Fruit fly (Drosophila melanogaster) whole organism, embryonic: Measurements from ENCODE around the gene ss.
A peak's percentile ranks its signal among the peaks of the same experiment; 100 is the strongest.

Source experiments
- Abd-B ChIP-seq: fragments of 200-800 bp; sonication (Bioruptor generic); optimal IDR thresholded peaks from 2 replicates; lab custom pipeline; 2018; ENCODE audit warnings: missing biosample characterization, mild to moderate bottlenecking, missing genetic modification characterization, moderate library complexity
- B-H1 ChIP-seq: fragments of 200-800 bp; sonication (Bioruptor generic); IDR thresholded peaks from 3 replicates; pipeline ENCODE4 v1.3.6; 2022; ENCODE audit warnings: missing biosample characterization, missing genetic modification characterization
- Bteb2 ChIP-seq: fragments of 200-800 bp; sonication (Bioruptor generic); optimal IDR thresholded peaks from 2 replicates; lab custom pipeline; 2016; ENCODE audit warnings: missing biosample characterization, missing genetic modification characterization
- C15 ChIP-seq: fragments of 200-800 bp; sonication (Bioruptor generic); IDR thresholded peaks from 3 replicates; pipeline ENCODE4 v1.3.6; 2022; ENCODE audit warnings: missing biosample characterization, missing genetic modification characterization
- CG11723 ChIP-seq: fragments of 200-800 bp; sonication (Bioruptor generic); optimal IDR thresholded peaks from 2 replicates; lab custom pipeline; 2017; ENCODE audit warnings: missing biosample characterization, mild to moderate bottlenecking, missing genetic modification characterization
- CG12769 ChIP-seq: fragments of 200-800 bp; sonication (Bioruptor generic); optimal IDR thresholded peaks from 2 replicates; lab custom pipeline; 2019; ENCODE audit warnings: missing biosample characterization, mild to moderate bottlenecking, missing genetic modification characterization, moderate library complexity
- CG13296 ChIP-seq: fragments of 200-800 bp; sonication (Bioruptor generic); optimal IDR thresholded peaks from 3 replicates; lab custom pipeline; 2018; ENCODE audit warnings: missing biosample characterization, mild to moderate bottlenecking, missing genetic modification characterization
- CG14667 ChIP-seq: fragments of 200-800 bp; sonication (Bioruptor generic); IDR thresholded peaks from 2 replicates; pipeline ENCODE4 v1.3.6; 2022; ENCODE audit warnings: missing biosample characterization, missing genetic modification characterization
- CG14710 ChIP-seq: fragments of 200-800 bp; sonication (Bioruptor generic); optimal IDR thresholded peaks from 3 replicates; lab custom pipeline; 2019; ENCODE audit warnings: missing biosample characterization, mild to moderate bottlenecking, missing genetic modification characterization, moderate library complexity
- CG14860 ChIP-seq: fragments of 200-800 bp; sonication (Bioruptor generic); IDR thresholded peaks from 3 replicates; pipeline ENCODE4 v1.3.6; 2022; ENCODE audit warnings: missing biosample characterization, missing genetic modification characterization; ENCODE audit not compliant: partially characterized antibody
- CG15696 ChIP-seq: fragments of 200-800 bp; sonication (Bioruptor generic); optimal IDR thresholded peaks from 2 replicates; lab custom pipeline; 2019; ENCODE audit warnings: missing biosample characterization, mild to moderate bottlenecking, missing genetic modification characterization, moderate library complexity
- CG17385 ChIP-seq: fragments of 200-800 bp; sonication (Bioruptor generic); optimal IDR thresholded peaks from 3 replicates; lab custom pipeline; 2018; ENCODE audit warnings: missing biosample characterization, mild to moderate bottlenecking, missing genetic modification characterization
- CG18599 ChIP-seq: fragments of 200-800 bp; sonication (Bioruptor generic); optimal IDR thresholded peaks from 3 replicates; lab custom pipeline; 2017; ENCODE audit warnings: missing biosample characterization, missing genetic modification characterization, mild to moderate bottlenecking, moderate library complexity, missing genetic modification reagents
- CG18764 ChIP-seq: fragments of 200-800 bp; sonication (Bioruptor generic); optimal IDR thresholded peaks from 3 replicates; lab custom pipeline; 2016; ENCODE audit warnings: missing biosample characterization, missing genetic modification characterization
- CG2712 ChIP-seq: fragments of 200-800 bp; optimal IDR thresholded peaks from 3 replicates; lab custom pipeline; 2019; ENCODE audit warnings: missing biosample characterization, mild to moderate bottlenecking, missing genetic modification characterization, moderate library complexity
- CG4424 ChIP-seq: fragments of 200-800 bp; sonication (Bioruptor generic); optimal IDR thresholded peaks from 3 replicates; lab custom pipeline; 2016; ENCODE audit warnings: missing biosample characterization, missing genetic modification characterization
- CG4707 ChIP-seq: fragments of 200-800 bp; sonication (Bioruptor generic); optimal IDR thresholded peaks from 2 replicates; lab custom pipeline; 2018; ENCODE audit warnings: missing biosample characterization, mild to moderate bottlenecking, missing genetic modification characterization, moderate library complexity
- CG6654 ChIP-seq: fragments of 200-800 bp; sonication (Bioruptor generic); optimal IDR thresholded peaks from 2 replicates; lab custom pipeline; 2017; ENCODE audit warnings: missing biosample characterization, mild to moderate bottlenecking, missing genetic modification characterization
- CG6689 ChIP-seq: fragments of 200-800 bp; sonication (Bioruptor generic); IDR thresholded peaks from 2 replicates; pipeline ENCODE4 v1.3.6; 2022; ENCODE audit warnings: missing biosample characterization, missing genetic modification characterization
- CG9817 ChIP-seq: fragments of 200-800 bp; sonication (Bioruptor generic); optimal IDR thresholded peaks from 2 replicates; lab custom pipeline; 2018; ENCODE audit warnings: missing biosample characterization, mild to moderate bottlenecking, missing genetic modification characterization, moderate library complexity
- Dll ChIP-seq: fragments of 200-800 bp; sonication (Bioruptor generic); IDR thresholded peaks from 4 replicates; pipeline ENCODE4 v1.3.6; 2022; ENCODE audit warnings: missing biosample characterization, missing genetic modification characterization; ENCODE audit not compliant: partially characterized antibody
- Doc2 ChIP-seq: fragments of 200-800 bp; sonication (Bioruptor generic); IDR thresholded peaks from 2 replicates; pipeline ENCODE4 v1.3.6; 2022; ENCODE audit warnings: missing biosample characterization, missing genetic modification characterization
- Ets65A ChIP-seq: fragments of 200-800 bp; sonication (Bioruptor generic); peaks from one replicate; lab custom pipeline; 2016; ENCODE audit warnings: missing biosample characterization, missing genetic modification characterization
- Hr51 ChIP-seq, 2 experiments: fragments of 200-800 bp; sonication (Bioruptor generic); optimal IDR thresholded peaks; 2 replicates in 1 of 2; 3 replicates in 1 of 2; lab custom pipeline; 2016 to 2018; ENCODE audit warnings: missing biosample characterization in 2 of 2, missing genetic modification characterization in 2 of 2, mild to moderate bottlenecking in 1 of 2, moderate library complexity in 1 of 2
- Jarid2 ChIP-seq: fragments of 200-800 bp; sonication (Bioruptor generic); optimal IDR thresholded peaks from 3 replicates; lab custom pipeline; 2017; ENCODE audit warnings: mild to moderate bottlenecking, missing biosample characterization, missing genetic modification reagents, missing genetic modification characterization
- Myb ChIP-seq: fragments of 200-800 bp; sonication (Bioruptor generic); optimal IDR thresholded peaks from 2 replicates; lab custom pipeline; 2016; ENCODE audit warnings: missing biosample characterization, missing genetic modification characterization
- NFAT ChIP-seq: fragments of 200-800 bp; sonication (Bioruptor generic); IDR thresholded peaks from 2 replicates; pipeline ENCODE4 v1.3.6; 2022; ENCODE audit warnings: missing biosample characterization, missing genetic modification characterization
- Taf1 ChIP-seq: fragments of 200-800 bp; sonication (Bioruptor generic); IDR thresholded peaks from 2 replicates; pipeline ENCODE4 v1.3.6; 2022; ENCODE audit warnings: missing biosample characterization, missing genetic modification characterization
- Xbp1 ChIP-seq: fragments of 200-800 bp; sonication (Bioruptor generic); optimal IDR thresholded peaks from 3 replicates; lab custom pipeline; 2016; ENCODE audit warnings: missing biosample characterization, mild to moderate bottlenecking, missing genetic modification characterization
- amos ChIP-seq: fragments of 200-800 bp; sonication (Bioruptor generic); IDR thresholded peaks from 2 replicates; pipeline ENCODE4 v1.3.6; 2022; ENCODE audit warnings: missing biosample characterization, missing genetic modification characterization; ENCODE audit not compliant: partially characterized antibody
- az2 ChIP-seq: fragments of 200-800 bp; sonication (Bioruptor generic); optimal IDR thresholded peaks from 3 replicates; lab custom pipeline; 2016; ENCODE audit warnings: missing biosample characterization, missing genetic modification characterization
- dm ChIP-seq: fragments of 200-800 bp; sonication (Bioruptor generic); optimal IDR thresholded peaks from 3 replicates; lab custom pipeline; 2016; ENCODE audit warnings: missing biosample characterization, missing genetic modification characterization
- eve ChIP-seq, 2 experiments: fragments of >200 bp; optimal IDR thresholded peaks; 2 replicates each; lab custom pipeline; 2017; ENCODE audit warnings: missing biosample characterization in 2 of 2, missing genetic modification characterization in 2 of 2
- grau ChIP-seq: fragments of 200-800 bp; optimal IDR thresholded peaks from 3 replicates; lab custom pipeline; 2019; ENCODE audit warnings: missing biosample characterization, mild to moderate bottlenecking, missing genetic modification characterization, moderate library complexity
- jing ChIP-seq: fragments of 200-800 bp; sonication (Bioruptor generic); optimal IDR thresholded peaks from 2 replicates; lab custom pipeline; 2018; ENCODE audit warnings: missing biosample characterization, mild to moderate bottlenecking, missing genetic modification characterization
- kay ChIP-seq: fragments of 200-800 bp; sonication (Bioruptor generic); optimal IDR thresholded peaks from 2 replicates; lab custom pipeline; 2016; ENCODE audit warnings: missing biosample characterization, missing genetic modification characterization
- lov ChIP-seq, 2 experiments: fragments of 200-800 bp in 1 of 2; fragments of >200 bp in 1 of 2; sonication (Bioruptor generic) in 1 of 2; IDR thresholded peaks in 1 of 2; optimal IDR thresholded peaks in 1 of 2; 2 replicates in 1 of 2; 3 replicates in 1 of 2; pipeline versions ENCODE4 v1.3.6 to Lab custom; 2017 to 2022; ENCODE audit warnings: missing biosample characterization in 1 of 2, missing genetic modification characterization in 1 of 2
- luna ChIP-seq: fragments of 200-800 bp; sonication (Bioruptor generic); optimal IDR thresholded peaks from 2 replicates; lab custom pipeline; 2016; ENCODE audit warnings: missing biosample characterization, missing genetic modification characterization
- nmo ChIP-seq: fragments of 200-800 bp; sonication (Bioruptor generic); optimal IDR thresholded peaks from 2 replicates; lab custom pipeline; 2018; ENCODE audit warnings: missing biosample characterization, mild to moderate bottlenecking, missing genetic modification characterization, moderate library complexity
- pb ChIP-seq: fragments of 200-800 bp; sonication (Bioruptor generic); optimal IDR thresholded peaks from 3 replicates; lab custom pipeline; 2016; ENCODE audit warnings: missing biosample characterization, missing genetic modification characterization
- ranshi ChIP-seq: fragments of 200-800 bp; sonication (Bioruptor generic); IDR thresholded peaks from 2 replicates; pipeline ENCODE4 v1.3.6; 2022; ENCODE audit warnings: missing biosample characterization, missing genetic modification characterization
- rib ChIP-seq: fragments of 200-800 bp; sonication (Bioruptor generic); IDR thresholded peaks from 2 replicates; pipeline ENCODE4 v1.3.6; 2022; ENCODE audit warnings: missing biosample characterization, missing genetic modification characterization
- salm ChIP-seq: fragments of 200-800 bp; sonication (Bioruptor generic); optimal IDR thresholded peaks from 2 replicates; lab custom pipeline; 2018; ENCODE audit warnings: missing biosample characterization, mild to moderate bottlenecking, missing genetic modification characterization
- shn ChIP-seq: fragments of 200-800 bp; sonication (Bioruptor generic); optimal IDR thresholded peaks from 3 replicates; lab custom pipeline; 2016; ENCODE audit warnings: missing biosample characterization, missing genetic modification characterization
- sqz ChIP-seq: fragments of 200-800 bp; sonication (Bioruptor generic); optimal IDR thresholded peaks from 3 replicates; lab custom pipeline; 2018; ENCODE audit warnings: missing biosample characterization, mild to moderate bottlenecking, missing genetic modification characterization
- tll ChIP-seq, 2 experiments: fragments of 200-800 bp in 1 of 2; fragments of >200 bp in 1 of 2; sonication (Bioruptor generic) in 1 of 2; optimal IDR thresholded peaks; 2 replicates each; lab custom pipeline; 2017 to 2019; ENCODE audit warnings: missing biosample characterization in 2 of 2, missing genetic modification characterization in 2 of 2, mild to moderate bottlenecking in 1 of 2, moderate library complexity in 1 of 2
- trem ChIP-seq: fragments of 200-800 bp; optimal IDR thresholded peaks from 3 replicates; lab custom pipeline; 2019; ENCODE audit warnings: missing biosample characterization, mild to moderate bottlenecking, missing genetic modification characterization, moderate library complexity
- tup ChIP-seq: fragments of 200-800 bp; sonication (Bioruptor generic); optimal IDR thresholded peaks from 2 replicates; lab custom pipeline; 2016; ENCODE audit warnings: missing biosample characterization, mild to moderate bottlenecking, missing genetic modification characterization, moderate library complexity
- vnd ChIP-seq: fragments of 200-800 bp; sonication (Bioruptor generic); IDR thresholded peaks from 3 replicates; pipeline ENCODE4 v1.3.6; 2022; ENCODE audit warnings: missing biosample characterization, missing genetic modification characterization; ENCODE audit not compliant: partially characterized antibody
- wek ChIP-seq: fragments of 200-800 bp; sonication (Bioruptor generic); optimal IDR thresholded peaks from 3 replicates; lab custom pipeline; 2018; ENCODE audit warnings: missing biosample characterization, mild to moderate bottlenecking, missing genetic modification characterization, moderate library complexity

ss gene

DNA sequence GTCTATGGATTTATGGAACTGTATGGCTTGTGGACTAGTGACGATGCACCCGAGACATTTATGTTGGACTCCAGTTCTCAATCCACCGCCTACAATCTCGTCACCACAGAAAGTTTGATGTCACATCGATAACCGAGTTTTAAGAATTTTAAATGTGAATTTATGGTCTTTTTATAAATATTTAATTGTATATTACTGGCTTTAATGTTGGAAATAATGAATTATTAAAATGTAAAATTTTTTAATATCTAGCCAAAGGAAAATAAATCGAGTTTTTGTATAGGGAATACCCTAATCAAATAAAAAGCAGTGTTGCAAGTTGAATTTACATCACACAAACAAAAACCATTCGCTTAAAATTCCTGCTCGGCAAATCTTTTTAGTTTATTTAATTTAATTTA, 29.2 kb upstream of the ss start, which contains the start of gene Fntb (continued):
- no peak for TF ChIP-seq sqz (GFP tag; lab: Kevin White, UChicago)
- TF ChIP-seq grau (tag; lab: Kevin White, UChicago): peak; percentile 79
- peak; percentile 94 for TF ChIP-seq wek (GFP tag; lab: Kevin White, UChicago)
- no peak for TF ChIP-seq CG18599 (GFP tag; lab: Kevin White, UChicago)
- no peak for TF ChIP-seq rib (GFP tag; lab: Robert Waterston, UW)
- TF ChIP-seq luna: no peak
- TF ChIP-seq CG4707 (GFP tag; lab: Kevin White, UChicago): no peak
- peak; percentile 95 for TF ChIP-seq Ets65A (GFP tag; lab: Kevin White, UChicago)
- TF ChIP-seq vnd (GFP tag; lab: Robert Waterston, UW): no peak
- TF ChIP-seq kay (GFP tag; lab: Kevin White, UChicago): peak; percentile 19
- TF ChIP-seq Dll (GFP tag; lab: Robert Waterston, UW): 0 out of 4 replicates have a peak, but pooled peaks have one; percentile 27
- TF ChIP-seq CG2712 (tag; lab: Kevin White, UChicago): peak; percentile 81
- TF ChIP-seq CG14710 (tag; lab: Kevin White, UChicago): peak; percentile 66
- peak; percentile 49; the same call in 1 of the 2 replicates for TF ChIP-seq CG6689 (GFP tag; lab: Robert Waterston, UW)
- TF ChIP-seq Bteb2: peak; percentile 48
- TF ChIP-seq dm (GFP tag; lab: Kevin White, UChicago): no peak
- TF ChIP-seq CG11723 (GFP tag; lab: Kevin White, UChicago): no peak
- TF ChIP-seq shn: no peak
- TF ChIP-seq eve (GFP tag; optimal IDR thresholded peaks at IDR 0.05; lab: Kevin White, UChicago): no peak
- TF ChIP-seq CG18764 (GFP tag; lab: Kevin White, UChicago): peak; percentile 51
- peak; percentile 79 for TF ChIP-seq nmo
- no peak for TF ChIP-seq Doc2 (GFP tag; lab: Robert Waterston, UW)
- TF ChIP-seq Myb: no peak
- TF ChIP-seq CG6654 (GFP tag; lab: Kevin White, UChicago): no peak
- no peak for TF ChIP-seq CG12769 (tag; lab: Kevin White, UChicago)
- no peak for TF ChIP-seq amos (GFP tag; lab: Robert Waterston, UW)
- peak; percentile 71 for TF ChIP-seq CG17385 (GFP tag; lab: Kevin White, UChicago)
- peak; percentile 66 for TF ChIP-seq CG9817 (tag; lab: Kevin White, UChicago)
- TF ChIP-seq tup (GFP tag; lab: Kevin White, UChicago): peak; percentile 15
- TF ChIP-seq B-H1 (GFP tag; lab: Robert Waterston, UW): no peak
- TF ChIP-seq CG14860 (GFP tag; lab: Robert Waterston, UW): no peak
- TF ChIP-seq Abd-B (GFP tag; lab: Kevin White, UChicago): peak; percentile 74
- no peak for TF ChIP-seq lov (optimal IDR thresholded peaks at IDR 0.05; lab: Kevin White, UChicago)
- no peak for TF ChIP-seq lov (GFP tag; IDR thresholded peaks at IDR 0.05; lab: Robert Waterston, UW)
- peak; percentile 41; the same call in 1 of the 2 replicates for TF ChIP-seq ranshi (GFP tag; lab: Robert Waterston, UW)
- TF ChIP-seq trem (tag; lab: Kevin White, UChicago): peak; percentile 74
- peak; percentile 70 for TF ChIP-seq az2 (GFP tag; lab: Kevin White, UChicago)
- peak; percentile 68 for TF ChIP-seq CG4424
- TF ChIP-seq CG13296 (GFP tag; lab: Kevin White, UChicago): peak; percentile 69
- no peak for TF ChIP-seq Jarid2
- TF ChIP-seq CG15696 (tag; lab: Kevin White, UChicago): peak; percentile 54
- TF ChIP-seq Hr51 (GFP tag; optimal IDR thresholded peaks at IDR 0.05; lab: Kevin White, UChicago): no peak
- no peak for TF ChIP-seq jing (GFP tag; lab: Kevin White, UChicago)
- TF ChIP-seq Xbp1 (GFP tag; lab: Kevin White, UChicago): peak; percentile 74
- no peak for TF ChIP-seq pb (GFP tag; lab: Kevin White, UChicago)
- TF ChIP-seq salm: peak; percentile 47
- no peak for TF ChIP-seq Taf1 (GFP tag; lab: Robert Waterston, UW)
- no peak for TF ChIP-seq C15
- TF ChIP-seq CG14667 (GFP tag; lab: Robert Waterston, UW): peak; percentile 38; the same call in 1 of the 2 replicates
- no peak for TF ChIP-seq NFAT (GFP tag; lab: Robert Waterston, UW)
- TF ChIP-seq tll (GFP tag; optimal IDR thresholded peaks at IDR 0.05; lab: Kevin White, UChicago): no peak
